Fruit fly (Drosophila melanogaster): ENCODE results near the gene CG14034.

The CG14034 gene

DNA sequence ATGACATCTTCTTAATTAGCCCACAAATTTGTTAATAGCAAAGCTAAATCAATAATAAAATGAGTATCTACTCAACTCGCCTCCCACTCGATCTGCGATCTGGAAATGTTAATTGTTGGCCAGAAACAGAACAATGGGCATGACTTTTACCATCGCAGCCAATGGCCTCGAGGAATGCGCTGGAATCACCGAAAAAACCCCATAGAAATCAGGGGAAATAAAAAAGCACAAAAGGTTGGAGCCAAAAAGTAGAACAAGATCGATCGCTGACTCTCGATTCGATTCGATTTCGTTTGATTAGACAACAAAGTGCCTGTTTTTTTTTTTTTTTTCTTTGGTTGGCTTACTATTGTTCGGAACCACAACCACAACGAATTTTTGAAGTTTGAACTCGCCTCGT, 32.2 kb upstream of the CG14034 start:
- TF ChIP-seq Dif (GFP tag; optimal IDR thresholded peaks at IDR 0.05; ENCODE audit: partially characterized antibody), result no peak
- TF ChIP-seq dsf (GFP tag; optimal IDR thresholded peaks at IDR 0.05; ENCODE audit: borderline replicate concordance), result no peak
- no peak for TF ChIP-seq Rel (GFP tag; optimal IDR thresholded peaks at IDR 0.05)
- TF ChIP-seq Rel (tag; optimal IDR thresholded peaks at IDR 0.05), result peak; percentile 80

DNA sequence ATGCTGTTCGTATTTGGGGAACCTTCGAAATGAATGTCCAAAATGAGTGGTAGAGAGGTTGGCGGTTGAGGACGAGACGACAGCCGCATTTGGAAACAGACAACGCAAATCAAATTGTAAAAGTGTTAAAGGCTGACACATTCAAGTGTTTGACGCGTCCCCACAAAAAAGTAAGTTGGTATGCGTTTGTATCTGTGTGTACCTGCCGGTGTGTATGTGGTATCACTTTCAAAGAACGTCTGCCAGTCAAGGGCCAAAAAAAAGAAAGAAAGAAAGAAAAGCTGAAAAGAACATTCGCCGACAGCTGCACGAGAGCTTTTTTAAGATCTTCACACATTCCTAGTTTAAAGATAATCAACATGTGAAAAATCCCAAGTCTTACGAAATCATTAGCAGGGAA, 31.5 kb upstream of the CG14034 start:
- no peak for TF ChIP-seq ey (GFP tag; optimal IDR thresholded peaks at IDR 0.05)
- TF ChIP-seq Dfd (GFP tag; optimal IDR thresholded peaks at IDR 0.05), result no peak
- TF ChIP-seq woc (GFP tag; optimal IDR thresholded peaks at IDR 0.05), result no peak

DNA sequence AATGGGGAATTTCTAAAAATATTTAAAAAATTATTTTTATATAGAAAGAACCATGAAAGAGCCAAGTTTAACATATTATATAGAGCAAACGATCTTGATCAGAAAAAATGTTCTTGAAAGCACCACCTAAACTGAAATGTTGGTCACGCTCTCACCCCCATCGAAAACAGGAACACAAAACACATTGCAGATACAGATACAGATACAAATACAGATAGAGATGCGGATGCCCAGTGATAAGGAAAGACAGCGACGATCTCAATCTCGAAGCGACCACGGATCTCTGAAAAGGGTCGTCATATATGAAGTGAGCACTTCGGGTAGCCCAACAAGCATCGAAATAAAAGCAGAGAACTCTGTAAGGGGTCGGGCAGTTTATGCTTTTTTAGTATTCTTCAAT, 31.0 kb upstream of the CG14034 start:
- TF ChIP-seq psq (GFP tag; optimal IDR thresholded peaks at IDR 0.05), result peak; percentile 17
- TF ChIP-seq usp (GFP tag; optimal IDR thresholded peaks at IDR 0.05), result no peak
- TF ChIP-seq fru (GFP tag; optimal IDR thresholded peaks at IDR 0.05), result peak; percentile 26
- peak; percentile 17 for TF ChIP-seq h (GFP tag; optimal IDR thresholded peaks at IDR 0.05)
- TF ChIP-seq foxo (GFP tag; optimal IDR thresholded peaks at IDR 0.05), result peak in 1 of 2 experiments; percentile 11
- peak; percentile 15 for TF ChIP-seq rgr (GFP tag; optimal IDR thresholded peaks at IDR 0.05)

DNA sequence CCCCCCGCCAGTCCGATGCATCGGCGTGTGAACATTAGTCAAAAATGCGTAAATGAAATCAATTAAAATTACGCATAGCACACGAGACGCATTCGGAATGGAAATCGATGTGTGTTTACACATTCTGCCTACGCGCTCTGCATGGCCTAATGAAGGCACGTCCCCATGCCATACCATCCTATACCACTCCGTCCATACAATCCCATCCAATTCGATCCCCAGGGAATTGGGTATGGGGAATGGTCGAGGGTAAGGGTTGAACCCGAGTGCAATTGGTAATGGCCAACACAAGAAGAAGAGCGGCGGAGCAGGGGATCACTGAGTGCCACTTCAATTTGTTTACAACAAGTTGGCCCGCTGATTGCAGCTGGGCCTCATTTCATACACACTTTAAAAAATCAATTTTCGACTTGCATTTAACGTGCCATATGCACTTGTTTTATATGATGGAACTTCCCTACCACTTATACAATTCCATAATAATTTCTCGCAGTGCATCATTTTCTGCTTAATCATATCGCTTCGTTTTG, 29.1 kb upstream of the CG14034 start:
- no peak for TF ChIP-seq lola (GFP tag; optimal IDR thresholded peaks at IDR 0.05)
- TF ChIP-seq dmrt93B (GFP tag; optimal IDR thresholded peaks at IDR 0.05), result no peak
- TF ChIP-seq Dif (GFP tag; optimal IDR thresholded peaks at IDR 0.05; ENCODE audit: partially characterized antibody), result no peak
- no peak for TF ChIP-seq GATAd (GFP tag; optimal IDR thresholded peaks at IDR 0.05)
- TF ChIP-seq Sp1 (GFP tag; optimal IDR thresholded peaks at IDR 0.05), result peak; percentile 14
- TF ChIP-seq dsf (GFP tag; optimal IDR thresholded peaks at IDR 0.05; ENCODE audit: borderline replicate concordance), result no peak
- TF ChIP-seq h (GFP tag; optimal IDR thresholded peaks at IDR 0.05), result peak; percentile 13
- no peak for TF ChIP-seq ey (GFP tag; optimal IDR thresholded peaks at IDR 0.05)
- no peak for TF ChIP-seq CG32264 (GFP tag; optimal IDR thresholded peaks at IDR 0.05)
- TF ChIP-seq foxo (GFP tag; optimal IDR thresholded peaks at IDR 0.05), result peak in 1 of 2 experiments; percentile 45
- TF ChIP-seq psq (GFP tag; optimal IDR thresholded peaks at IDR 0.05), result peak; percentile 15
- no peak for TF ChIP-seq Hr83 (GFP tag; optimal IDR thresholded peaks at IDR 0.05; ENCODE audit: poor library complexity, severe bottlenecking)
- no peak for TF ChIP-seq Abd-B (GFP tag; optimal IDR thresholded peaks at IDR 0.05)
- no peak for TF ChIP-seq Hnf4 (GFP tag; optimal IDR thresholded peaks at IDR 0.05)
- TF ChIP-seq CrebA (GFP tag; optimal IDR thresholded peaks at IDR 0.05; ENCODE audit: borderline replicate concordance), result no peak
- no peak for TF ChIP-seq sage (GFP tag; optimal IDR thresholded peaks at IDR 0.05)
- TF ChIP-seq sv (GFP tag; optimal IDR thresholded peaks at IDR 0.05), result no peak
- TF ChIP-seq OdsH (GFP tag; optimal IDR thresholded peaks at IDR 0.05), result peak; percentile 5
- TF ChIP-seq fru (GFP tag; optimal IDR thresholded peaks at IDR 0.05), result peak; percentile 25
- no peak for TF ChIP-seq woc (GFP tag; optimal IDR thresholded peaks at IDR 0.05)
- no peak for TF ChIP-seq pan (optimal IDR thresholded peaks at IDR 0.05)
- TF ChIP-seq N (GFP tag; optimal IDR thresholded peaks at IDR 0.05), result no peak
- TF ChIP-seq HLH106 (tag; optimal IDR thresholded peaks at IDR 0.05), result no peak
- no peak for TF ChIP-seq Rel (GFP tag; optimal IDR thresholded peaks at IDR 0.05)
- TF ChIP-seq Rel (tag; optimal IDR thresholded peaks at IDR 0.05), result no peak
- TF ChIP-seq CG9705 (GFP tag; optimal IDR thresholded peaks at IDR 0.05), result no peak
- TF ChIP-seq usp (GFP tag; optimal IDR thresholded peaks at IDR 0.05), result no peak
- no peak for TF ChIP-seq Myc (optimal IDR thresholded peaks at IDR 0.05)
- TF ChIP-seq Mio (GFP tag; optimal IDR thresholded peaks at IDR 0.05), result no peak
- TF ChIP-seq tai (GFP tag; optimal IDR thresholded peaks at IDR 0.05), result no peak
- TF ChIP-seq rgr (GFP tag; optimal IDR thresholded peaks at IDR 0.05), result peak; percentile 47
- TF ChIP-seq br (GFP tag; optimal IDR thresholded peaks at IDR 0.05), result peak; percentile 27
- no peak for TF ChIP-seq brk (GFP tag; optimal IDR thresholded peaks at IDR 0.05)
- TF ChIP-seq Vsx2 (GFP tag; optimal IDR thresholded peaks at IDR 0.05; ENCODE audit: partially characterized antibody), result no peak
- TF ChIP-seq dl (GFP tag; optimal IDR thresholded peaks at IDR 0.05; ENCODE audit: insufficient read depth in 1 of 2, partially characterized antibody in 2 of 2), result no peak
- TF ChIP-seq Jra (GFP tag; optimal IDR thresholded peaks at IDR 0.05), result no peak
- TF ChIP-seq Hr78 (GFP tag; optimal IDR thresholded peaks at IDR 0.05), result no peak
- TF ChIP-seq jim (GFP tag; optimal IDR thresholded peaks at IDR 0.05), result no peak
- TF ChIP-seq Dfd (GFP tag; optimal IDR thresholded peaks at IDR 0.05), result no peak

Measured in whole organism, wandering third instar larva.